Worm (Caenorhabditis elegans) whole organism, L2 larva: ENCODE results near the gene F53A2.1.
A peak's percentile ranks its signal among the peaks of the same experiment; 100 is the strongest.
"Not testable (repeated sequence)": the region's sequence is repeated elsewhere in the genome, so short reads cannot be mapped to it uniquely, and the experiment has no call there.

Experiments used
- C34F6.9 ChIP-seq: fragments of 150-350 bp; optimal IDR thresholded peaks from 2 replicates; lab custom pipeline; 2014; ENCODE audit warnings: missing biosample characterization, missing genetic modification characterization
- F13H6.1 ChIP-seq: sonication (generic microtip); optimal IDR thresholded peaks from 2 replicates; lab custom pipeline; 2016; ENCODE audit warnings: missing genetic modification characterization, missing compliant biosample characterization
- R02D3.7 ChIP-seq: fragments of 150-350 bp; optimal IDR thresholded peaks from 2 replicates; lab custom pipeline; 2014; ENCODE audit warnings: missing biosample characterization, missing genetic modification characterization
- Y55F3AM.14 ChIP-seq: fragments of 200-800 bp; sonication (Bioruptor generic); optimal IDR thresholded peaks from 2 replicates; lab custom pipeline; 2018; ENCODE audit warnings: mild to moderate bottlenecking, missing genetic modification characterization, missing compliant biosample characterization
- ZK546.5 ChIP-seq: sonication (generic microtip); optimal IDR thresholded peaks from 2 replicates; lab custom pipeline; 2017; ENCODE audit warnings: missing biosample characterization, missing genetic modification characterization
- aly-2 ChIP-seq: fragments of 150-350 bp; optimal IDR thresholded peaks from 2 replicates; lab custom pipeline; 2014; ENCODE audit warnings: missing biosample characterization, missing genetic modification characterization
- ama-1 ChIP-seq: fragments of 150-350 bp; optimal IDR thresholded peaks from 2 replicates; lab custom pipeline; 2018; ENCODE audit warnings: inconsistent platforms
- blmp-1 ChIP-seq: sonication (generic microtip); optimal IDR thresholded peaks from 2 replicates; lab custom pipeline; 2017; ENCODE audit warnings: missing genetic modification characterization, mild to moderate bottlenecking, missing compliant biosample characterization, antibody characterized with exemption, moderate library complexity; ENCODE audit not compliant: insufficient read depth
- ceh-16 ChIP-seq: fragments of 150-350 bp; optimal IDR thresholded peaks from 2 replicates; lab custom pipeline; 2014; ENCODE audit warnings: missing biosample characterization, missing genetic modification characterization
- ceh-82 ChIP-seq: fragments of 150-350 bp; optimal IDR thresholded peaks from 2 replicates; lab custom pipeline; 2014; ENCODE audit warnings: missing biosample characterization, missing genetic modification characterization
- crh-2 ChIP-seq: sonication (generic microtip); optimal IDR thresholded peaks from 2 replicates; lab custom pipeline; 2017; ENCODE audit warnings: missing biosample characterization, missing genetic modification characterization
- dmd-4 ChIP-seq: sonication (generic microtip); optimal IDR thresholded peaks from 2 replicates; lab custom pipeline; 2017; ENCODE audit warnings: missing biosample characterization, missing genetic modification characterization
- elt-1 ChIP-seq: fragments of 150-350 bp; optimal IDR thresholded peaks from 2 replicates; lab custom pipeline; 2014; ENCODE audit warnings: missing biosample characterization, missing genetic modification characterization
- elt-3 ChIP-seq: sonication (generic microtip); optimal IDR thresholded peaks from 2 replicates; lab custom pipeline; 2017; ENCODE audit warnings: missing biosample characterization, missing genetic modification characterization
- fos-1 ChIP-seq: fragments of 150-350 bp; optimal IDR thresholded peaks from 2 replicates; lab custom pipeline; 2014; ENCODE audit warnings: missing biosample characterization, missing genetic modification characterization
- gmeb-1 ChIP-seq: fragments of 150-350 bp; optimal IDR thresholded peaks from 2 replicates; lab custom pipeline; 2014; ENCODE audit warnings: missing biosample characterization, missing genetic modification characterization
- lin-11 ChIP-seq: fragments of 150-350 bp; sonication (generic microtip); optimal IDR thresholded peaks from 2 replicates; lab custom pipeline; 2014; ENCODE audit warnings: missing biosample characterization, missing genetic modification characterization, inconsistent platforms, mixed read lengths
- lin-13 ChIP-seq: fragments of 150-350 bp; optimal IDR thresholded peaks from 2 replicates; lab custom pipeline; 2014; ENCODE audit warnings: missing biosample characterization, missing genetic modification reagents, missing genetic modification characterization
- lin-39 ChIP-seq: fragments of 150-350 bp; optimal IDR thresholded peaks from 2 replicates; lab custom pipeline; 2014; ENCODE audit warnings: missing biosample characterization, missing genetic modification reagents, missing genetic modification characterization
- lsy-2 ChIP-seq, 2 experiments: fragments of 150-350 bp in 1 of 2; sonication (generic microtip) in 1 of 2; optimal IDR thresholded peaks; 2 replicates each; lab custom pipeline; 2014 to 2017; ENCODE audit warnings: missing biosample characterization in 2 of 2, missing genetic modification characterization in 2 of 2
- mab-5 ChIP-seq: fragments of 150-350 bp; optimal IDR thresholded peaks from 2 replicates; lab custom pipeline; 2014; ENCODE audit warnings: missing biosample characterization, missing genetic modification characterization
- mbf-1 ChIP-seq: sonication (generic microtip); optimal IDR thresholded peaks from 2 replicates; lab custom pipeline; 2017; ENCODE audit warnings: missing biosample characterization, missing genetic modification characterization
- nhr-10 ChIP-seq: sonication (generic microtip); optimal IDR thresholded peaks from 2 replicates; lab custom pipeline; 2017; ENCODE audit warnings: missing biosample characterization, missing genetic modification characterization
- nhr-11 ChIP-seq: fragments of 150-350 bp; optimal IDR thresholded peaks from 2 replicates; lab custom pipeline; 2014; ENCODE audit warnings: missing biosample characterization, missing genetic modification characterization
- nhr-12 ChIP-seq: fragments of 150-350 bp; optimal IDR thresholded peaks from 2 replicates; lab custom pipeline; 2014; ENCODE audit warnings: missing biosample characterization, missing genetic modification characterization
- nhr-21 ChIP-seq: fragments of 150-350 bp; optimal IDR thresholded peaks from 2 replicates; lab custom pipeline; 2014; ENCODE audit warnings: missing biosample characterization, missing genetic modification characterization
- nhr-237 ChIP-seq: fragments of 150-350 bp; optimal IDR thresholded peaks from 2 replicates; lab custom pipeline; 2014; ENCODE audit warnings: missing biosample characterization, missing genetic modification characterization
- nhr-25 ChIP-seq: fragments of 150-350 bp; sonication (generic microtip); optimal IDR thresholded peaks from 3 replicates; lab custom pipeline; 2014; ENCODE audit warnings: missing biosample characterization, missing genetic modification characterization
- nhr-77 ChIP-seq: fragments of 150-350 bp; optimal IDR thresholded peaks from 2 replicates; lab custom pipeline; 2014; ENCODE audit warnings: missing biosample characterization, missing genetic modification characterization
- peb-1 ChIP-seq: fragments of 150-350 bp; optimal IDR thresholded peaks from 2 replicates; lab custom pipeline; 2014; ENCODE audit warnings: missing biosample characterization, missing genetic modification characterization
- sem-4 ChIP-seq: fragments of 150-350 bp; optimal IDR thresholded peaks from 2 replicates; lab custom pipeline; 2014; ENCODE audit warnings: missing biosample characterization, missing genetic modification reagents, missing genetic modification characterization
- skn-1 ChIP-seq: sonication (generic microtip); optimal IDR thresholded peaks from 2 replicates; lab custom pipeline; 2017; ENCODE audit warnings: missing biosample characterization, missing genetic modification characterization
- sma-3 ChIP-seq: sonication (generic microtip); optimal IDR thresholded peaks from 2 replicates; lab custom pipeline; 2016; ENCODE audit warnings: missing genetic modification reagents, missing genetic modification characterization, missing compliant biosample characterization
- sma-9 ChIP-seq, 2 experiments: fragments of 150-350 bp in 1 of 2; sonication (generic microtip) in 1 of 2; optimal IDR thresholded peaks; 2 replicates each; lab custom pipeline; 2014 to 2016; ENCODE audit warnings: missing genetic modification characterization in 2 of 2, mild to moderate bottlenecking in 1 of 2, missing biosample characterization in 1 of 2, missing compliant biosample characterization in 1 of 2, missing genetic modification reagents in 1 of 2, moderate library complexity in 1 of 2
- snpc-4 ChIP-seq: fragments of 150-350 bp; optimal IDR thresholded peaks from 2 replicates; lab custom pipeline; 2014; ENCODE audit warnings: missing biosample characterization, missing genetic modification characterization
- unc-39 ChIP-seq: fragments of 150-350 bp; optimal IDR thresholded peaks from 2 replicates; lab custom pipeline; 2014; ENCODE audit warnings: missing biosample characterization, missing genetic modification characterization
- unc-55 ChIP-seq: fragments of 150-350 bp; sonication (generic microtip); optimal IDR thresholded peaks from 3 replicates; lab custom pipeline; 2014; ENCODE audit warnings: missing biosample characterization, missing genetic modification reagents, missing genetic modification characterization
- zag-1 ChIP-seq: fragments of 150-350 bp; optimal IDR thresholded peaks from 2 replicates; lab custom pipeline; 2014; ENCODE audit warnings: missing biosample characterization, missing genetic modification characterization
- ztf-1 ChIP-seq: fragments of 200-800 bp; sonication (Bioruptor generic); conservative IDR thresholded peaks from 2 replicates; pipeline ENCODE4 v1.3.6; 2022; ENCODE audit warnings: missing genetic modification characterization, missing compliant biosample characterization
- ztf-4 ChIP-seq: fragments of 150-350 bp; optimal IDR thresholded peaks from 2 replicates; lab custom pipeline; 2014; ENCODE audit warnings: missing biosample characterization, missing genetic modification characterization

Gene F53A2.1

ce11 chrIII:13301983-13302382, 22.7 kb downstream of the F53A2.1 start:
- no peak for TF ChIP-seq fos-1 (tag; lab: Kevin White, UChicago)
- no peak for TF ChIP-seq lsy-2 (tag; optimal IDR thresholded peaks at IDR 0.05; lab: Kevin White, UChicago)
- TF ChIP-seq lin-39 = no peak
- no peak for TF ChIP-seq nhr-11 (tag; lab: Kevin White, UChicago)
- TF ChIP-seq R02D3.7 = no peak
- no peak for TF ChIP-seq lin-11
- no peak for TF ChIP-seq elt-3 (tag; lab: Kevin White, UChicago)
- no peak for TF ChIP-seq zag-1 (tag; lab: Kevin White, UChicago)
- TF ChIP-seq unc-55 (GFP tag; lab: Kevin White, UChicago) = no peak
- no peak for TF ChIP-seq gmeb-1 (tag; lab: Kevin White, UChicago)
- no peak for TF ChIP-seq ZK546.5
- no peak for TF ChIP-seq ztf-1 (GFP tag; lab: Robert Waterston, UW)
- TF ChIP-seq elt-1 (tag; lab: Kevin White, UChicago) = no peak
- no peak for TF ChIP-seq F13H6.1 (tag; lab: Kevin White, UChicago)

ce11 chrIII:13298722-13299431, 25.8 kb downstream of the F53A2.1 start, which contains the start of gene pgm-2:
pgm-2 (plus strand) TSS chrIII:13299378.
- TF ChIP-seq nhr-77 (tag; lab: Kevin White, UChicago) = no peak
- TF ChIP-seq mbf-1 (tag; lab: Kevin White, UChicago) = no peak
- TF ChIP-seq ceh-82 (tag; lab: Kevin White, UChicago) = no peak
- TF ChIP-seq sma-9 (GFP tag; optimal IDR thresholded peaks at IDR 0.05; lab: Kevin White, UChicago) = no peak
- TF ChIP-seq sma-9 (tag; optimal IDR thresholded peaks at IDR 0.05; lab: Kevin White, UChicago) = no peak
- TF ChIP-seq crh-2 (tag; lab: Kevin White, UChicago) = no peak
- TF ChIP-seq skn-1 (tag; lab: Kevin White, UChicago) = no peak
- no peak for TF ChIP-seq Y55F3AM.14 (GFP tag; lab: Kevin White, UChicago)
- TF ChIP-seq ztf-4 (tag; lab: Kevin White, UChicago) = no peak
- TF ChIP-seq ZK546.5 = no peak
- no peak for TF ChIP-seq lsy-2 (tag; optimal IDR thresholded peaks at IDR 0.05; lab: Kevin White, UChicago)
- TF ChIP-seq mab-5 (tag; lab: Kevin White, UChicago) = no peak
- TF ChIP-seq peb-1 = no peak
- TF ChIP-seq ceh-16 (tag; lab: Kevin White, UChicago) = peak; percentile 27
- no peak for TF ChIP-seq R02D3.7
- TF ChIP-seq nhr-10 = no peak
- no peak for TF ChIP-seq aly-2 (tag; lab: Kevin White, UChicago)
- TF ChIP-seq fos-1 (tag; lab: Kevin White, UChicago) = peak; percentile 62
- peak; percentile 16 for TF ChIP-seq nhr-25
- TF ChIP-seq ama-1 = no peak
- TF ChIP-seq sma-3 = peak; percentile 6
- no peak for TF ChIP-seq C34F6.9 (tag; lab: Kevin White, UChicago)
- TF ChIP-seq nhr-237 (tag; lab: Kevin White, UChicago) = no peak
- TF ChIP-seq dmd-4 (tag; lab: Kevin White, UChicago) = no peak
- no peak for TF ChIP-seq unc-39 (tag; lab: Kevin White, UChicago)
- TF ChIP-seq nhr-12 = no peak
- no peak for TF ChIP-seq nhr-21 (tag; lab: Kevin White, UChicago)
- no peak for TF ChIP-seq zag-1 (tag; lab: Kevin White, UChicago)

- peak; percentile 33 for TF ChIP-seq fos-1 (tag; lab: Kevin White, UChicago)
- peak; percentile 63 for TF ChIP-seq sma-9 (GFP tag; optimal IDR thresholded peaks at IDR 0.05; lab: Kevin White, UChicago)
- not testable (repeated sequence) for TF ChIP-seq sma-9 (tag; optimal IDR thresholded peaks at IDR 0.05; lab: Kevin White, UChicago)
- peak; percentile 61 for TF ChIP-seq F13H6.1 (tag; lab: Kevin White, UChicago)
- peak; percentile 60 for TF ChIP-seq crh-2 (tag; lab: Kevin White, UChicago)
- TF ChIP-seq sem-4 (tag; lab: Kevin White, UChicago) = peak; percentile 38
- peak; percentile 74 for TF ChIP-seq lin-13 (GFP tag; lab: Kevin White, UChicago)
- TF ChIP-seq gmeb-1 (tag; lab: Kevin White, UChicago) = peak; percentile 78
- peak; percentile 51 for TF ChIP-seq C34F6.9 (tag; lab: Kevin White, UChicago)
- peak; percentile 56 for TF ChIP-seq sma-3
- peak; percentile 58 for TF ChIP-seq unc-55 (GFP tag; lab: Kevin White, UChicago)
- peak; percentile 17 for TF ChIP-seq snpc-4 (tag; lab: Kevin White, UChicago)
- peak in 1 of 2 experiments; percentile 77 for TF ChIP-seq lsy-2 (tag; optimal IDR thresholded peaks at IDR 0.05; lab: Kevin White, UChicago)
- peak; percentile 45 for TF ChIP-seq blmp-1 (tag; lab: Kevin White, UChicago)
These were observed 28.3 kb downstream of the F53A2.1 start, which contains the start of gene npp-18 for ce11 chrIII:13296289-13296874. npp-18 (plus strand) TSS chrIII:13296853.
